Worm (Caenorhabditis elegans) whole organism, young adult: ENCODE data around the gene let-4.

Experiments used
- Y79H2A.3 ChIP-seq: fragments of 200-800 bp; sonication (Bioruptor generic); conservative IDR thresholded peaks from 2 replicates; pipeline ENCODE4 v1.3.6; 2022; ENCODE audit warnings: missing genetic modification reagents, missing genetic modification characterization, missing compliant biosample characterization
- dpl-1 ChIP-seq: fragments of 150-350 bp; optimal IDR thresholded peaks from 2 replicates; lab custom pipeline; 2014; ENCODE audit warnings: missing biosample characterization, missing genetic modification reagents, missing genetic modification characterization

- TF ChIP-seq Y79H2A.3 (GFP tag; lab: Robert Waterston, UW) (no peak), dpl-1 (GFP tag; lab: Kevin White, UChicago) (no peak)
Measured at ce11 chrX:14539468-14539867, 38.3 kb upstream of the let-4 start.
